Worm (Caenorhabditis elegans): ENCODE measurements around the gene F19B10.2.

ce11 chrII:3711047-3711446 lies 35.8 kb downstream of the F19B10.2 start, which contains the start of gene fbxc-53:
- TF ChIP-seq nhr-90 (tag; optimal IDR thresholded peaks at IDR 0.05) (no peak), aptf-2 (GFP tag; conservative IDR thresholded peaks at IDR 0.05) (no peak), efl-1 (GFP tag; optimal IDR thresholded peaks at IDR 0.05) (no peak), akir-1 (GFP tag; optimal IDR thresholded peaks at IDR 0.05) (no peak), hlh-26 (GFP tag; conservative IDR thresholded peaks at IDR 0.05) (no peak), nhr-120 (GFP tag; IDR thresholded peaks at IDR 0.05) (no peak), ceh-100 (GFP tag; IDR thresholded peaks at IDR 0.05) (no peak)
